Fruit fly (Drosophila melanogaster) whole organism, embryonic: ENCODE measurements around the gene Unc-115b.

Experiments
- Adf1 ChIP-seq: fragments of 200-800 bp; sonication (Bioruptor generic); IDR thresholded peaks from 2 replicates; pipeline ENCODE4 v1.3.6; 2022; ENCODE audit warnings: missing biosample characterization, missing genetic modification characterization
- Blimp-1 ChIP-seq: fragments of 200-800 bp; sonication (Bioruptor generic); optimal IDR thresholded peaks from 3 replicates; lab custom pipeline; 2018; ENCODE audit warnings: missing biosample characterization, missing genetic modification characterization, mild to moderate bottlenecking, moderate library complexity, missing genetic modification reagents
- CG1603 ChIP-seq: fragments of 200-800 bp; sonication (Bioruptor generic); optimal IDR thresholded peaks from 2 replicates; lab custom pipeline; 2019; ENCODE audit warnings: missing biosample characterization, mild to moderate bottlenecking, missing genetic modification characterization, moderate library complexity
- CG18619 ChIP-seq: fragments of 200-800 bp; sonication (Bioruptor generic); optimal IDR thresholded peaks from 3 replicates; lab custom pipeline; 2017; ENCODE audit warnings: missing biosample characterization, mild to moderate bottlenecking, missing genetic modification characterization
- CG32767 ChIP-seq: fragments of 200-800 bp; sonication (Bioruptor generic); IDR thresholded peaks from 2 replicates; pipeline ENCODE4 v1.3.6; 2022; ENCODE audit warnings: missing biosample characterization, missing genetic modification characterization
- CG6272 ChIP-seq: fragments of 200-800 bp; sonication (Bioruptor generic); IDR thresholded peaks from 2 replicates; pipeline ENCODE4 v1.3.6; 2022; ENCODE audit warnings: missing biosample characterization, missing genetic modification characterization
- Hr78 ChIP-seq, 2 experiments: fragments of 200-800 bp in 1 of 2; fragments of >200 bp in 1 of 2; sonication (Bioruptor generic) in 1 of 2; optimal IDR thresholded peaks; 2 replicates each; lab custom pipeline; 2017 to 2019; ENCODE audit warnings: missing biosample characterization in 2 of 2, missing genetic modification characterization in 2 of 2, mild to moderate bottlenecking in 1 of 2, moderate library complexity in 1 of 2
- Lhr ChIP-seq: fragments of 200-800 bp; sonication (Bioruptor generic); optimal IDR thresholded peaks from 3 replicates; lab custom pipeline; 2017; ENCODE audit warnings: mild to moderate bottlenecking, missing biosample characterization, missing genetic modification reagents, missing genetic modification characterization
- Trl ChIP-seq, 3 experiments: fragments of >200 bp in 2 of 3; fragments of 200-800 bp in 1 of 3; sonication (Bioruptor generic) in 1 of 3; optimal IDR thresholded peaks; 2 replicates in 1 of 3; 3 replicates in 2 of 3; lab custom pipeline; 2016 to 2017; ENCODE audit warnings: missing biosample characterization in 1 of 3, missing genetic modification characterization in 1 of 3
- chn ChIP-seq: fragments of 200-800 bp; sonication (Bioruptor generic); optimal IDR thresholded peaks from 2 replicates; lab custom pipeline; 2016; ENCODE audit warnings: missing biosample characterization, missing genetic modification characterization
- dati ChIP-seq: fragments of 200-800 bp; sonication (Bioruptor generic); IDR thresholded peaks from 2 replicates; pipeline ENCODE4 v1.3.6; 2022; ENCODE audit warnings: missing biosample characterization, missing genetic modification characterization
- schlank ChIP-seq: fragments of 200-800 bp; sonication (Bioruptor generic); optimal IDR thresholded peaks from 2 replicates; lab custom pipeline; 2018; ENCODE audit warnings: missing biosample characterization, mild to moderate bottlenecking, missing genetic modification characterization
- ssp ChIP-seq: fragments of 200-800 bp; sonication (Bioruptor generic); IDR thresholded peaks from 2 replicates; pipeline ENCODE4 v1.3.6; 2022; ENCODE audit warnings: missing biosample characterization, missing genetic modification characterization

dm6 chr3R:9701148-9701703 lies 8.7 kb upstream of the Unc-115b start:
- TF ChIP-seq dati (GFP tag; lab: Robert Waterston, UW) (no peak), Adf1 (GFP tag; lab: Robert Waterston, UW) (no peak), schlank (tag; lab: Kevin White, UChicago) (peak; percentile 28), CG1603 (tag; lab: Kevin White, UChicago) (peak; percentile 13), CG32767 (GFP tag; lab: Robert Waterston, UW) (no peak), Trl (optimal IDR thresholded peaks at IDR 0.05; lab: Kevin White, UChicago) (no peak), Trl (GFP tag; optimal IDR thresholded peaks at IDR 0.05; lab: Kevin White, UChicago) (peak; percentile 1), Hr78 (GFP tag; optimal IDR thresholded peaks at IDR 0.05; lab: Kevin White, UChicago) (no peak), ssp (GFP tag; lab: Robert Waterston, UW) (no peak), CG18619 (GFP tag; lab: Kevin White, UChicago) (no peak), CG6272 (no peak), Lhr (GFP tag; lab: Kevin White, UChicago) (no peak), chn (GFP tag; lab: Kevin White, UChicago) (no peak), Blimp-1 (GFP tag; lab: Kevin White, UChicago) (no peak)
